Fruit fly (Drosophila melanogaster): ENCODE results near the gene CG43798.

Gene CG43798

DNA sequence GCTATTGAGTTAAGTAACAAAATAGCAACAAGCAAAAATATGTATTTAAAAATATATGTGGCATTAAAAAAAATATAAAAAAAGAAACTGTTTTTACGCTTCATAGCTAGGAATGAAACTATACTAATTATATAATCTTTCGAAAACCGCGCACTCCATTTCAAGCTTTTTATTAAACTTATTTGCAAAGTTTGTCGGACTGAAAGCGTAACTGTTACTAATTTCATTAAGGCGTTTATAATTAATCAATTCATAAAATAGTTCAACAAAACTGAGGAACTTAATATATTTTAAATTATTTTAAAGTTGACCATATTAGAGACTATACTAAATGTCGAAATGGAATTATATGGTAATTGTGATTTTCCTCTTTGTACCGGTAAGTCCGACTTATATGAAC, 4.2 kb upstream of the CG43798 start, which contains the start of gene CG15635:
Gene CG15635, plus strand, starts transcription at position 301 of the 400 bp plus-strand sequence.
- TF ChIP-seq lola (GFP tag; optimal IDR thresholded peaks at IDR 0.05), result no peak
- TF ChIP-seq h (GFP tag; optimal IDR thresholded peaks at IDR 0.05), result no peak
- no peak for TF ChIP-seq Hr83 (GFP tag; optimal IDR thresholded peaks at IDR 0.05; ENCODE audit: poor library complexity, severe bottlenecking)
- TF ChIP-seq CG32264 (GFP tag; optimal IDR thresholded peaks at IDR 0.05), result no peak
- no peak for TF ChIP-seq jim (GFP tag; optimal IDR thresholded peaks at IDR 0.05)
- no peak for TF ChIP-seq CrebA (GFP tag; optimal IDR thresholded peaks at IDR 0.05; ENCODE audit: borderline replicate concordance)
- TF ChIP-seq Myc (optimal IDR thresholded peaks at IDR 0.05), result no peak
- TF ChIP-seq foxo (GFP tag; optimal IDR thresholded peaks at IDR 0.05), result no peak
- TF ChIP-seq sage (GFP tag; optimal IDR thresholded peaks at IDR 0.05), result no peak
- no peak for TF ChIP-seq Abd-B (GFP tag; optimal IDR thresholded peaks at IDR 0.05)
- TF ChIP-seq Dfd (GFP tag; optimal IDR thresholded peaks at IDR 0.05), result no peak
- no peak for TF ChIP-seq dmrt93B (GFP tag; optimal IDR thresholded peaks at IDR 0.05)
- TF ChIP-seq psq (GFP tag; optimal IDR thresholded peaks at IDR 0.05), result no peak
- TF ChIP-seq OdsH (GFP tag; optimal IDR thresholded peaks at IDR 0.05), result no peak

DNA sequence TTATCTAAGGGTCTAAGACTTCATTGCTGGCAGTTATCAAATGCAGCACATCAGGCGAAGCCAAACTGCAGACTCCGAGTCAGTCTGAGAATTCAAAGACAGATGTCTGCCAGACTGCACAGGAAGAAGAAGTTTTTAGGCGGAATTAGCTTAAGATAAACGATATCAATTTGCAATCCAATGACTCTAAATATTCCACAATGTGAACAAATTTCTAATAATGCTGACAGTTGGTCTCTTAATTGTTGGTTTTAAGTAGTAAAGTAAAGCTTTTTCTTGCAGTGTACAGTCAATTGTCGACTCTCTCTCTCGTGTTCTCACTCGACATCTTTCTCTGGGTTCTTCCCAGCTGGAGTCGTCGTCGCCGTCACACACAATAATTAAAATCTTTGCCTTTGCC, 2.0 kb downstream of the CG43798 start:
- TF ChIP-seq N (GFP tag; optimal IDR thresholded peaks at IDR 0.05) (no peak), CrebA (GFP tag; optimal IDR thresholded peaks at IDR 0.05; ENCODE audit: borderline replicate concordance) (no peak), OdsH (GFP tag; optimal IDR thresholded peaks at IDR 0.05) (peak; percentile 3), HLH106 (tag; optimal IDR thresholded peaks at IDR 0.05) (peak; percentile 27), jim (GFP tag; optimal IDR thresholded peaks at IDR 0.05) (no peak), br (GFP tag; optimal IDR thresholded peaks at IDR 0.05) (peak; percentile 19), psq (GFP tag; optimal IDR thresholded peaks at IDR 0.05) (peak; percentile 15), GATAd (GFP tag; optimal IDR thresholded peaks at IDR 0.05) (no peak), ey (GFP tag; optimal IDR thresholded peaks at IDR 0.05) (peak; percentile 47), Hr78 (GFP tag; optimal IDR thresholded peaks at IDR 0.05) (no peak), fru (GFP tag; optimal IDR thresholded peaks at IDR 0.05) (peak; percentile 19), sage (GFP tag; optimal IDR thresholded peaks at IDR 0.05) (no peak), Vsx2 (GFP tag; optimal IDR thresholded peaks at IDR 0.05; ENCODE audit: partially characterized antibody) (no peak), dsf (GFP tag; optimal IDR thresholded peaks at IDR 0.05; ENCODE audit: borderline replicate concordance) (no peak), dmrt93B (GFP tag; optimal IDR thresholded peaks at IDR 0.05) (peak; percentile 16), Jra (GFP tag; optimal IDR thresholded peaks at IDR 0.05) (no peak), lola (GFP tag; optimal IDR thresholded peaks at IDR 0.05) (no peak), rgr (GFP tag; optimal IDR thresholded peaks at IDR 0.05) (peak; percentile 22), brk (GFP tag; optimal IDR thresholded peaks at IDR 0.05) (no peak), sv (GFP tag; optimal IDR thresholded peaks at IDR 0.05) (no peak), Sp1 (GFP tag; optimal IDR thresholded peaks at IDR 0.05) (peak; percentile 15), Dfd (GFP tag; optimal IDR thresholded peaks at IDR 0.05) (no peak), Hr83 (GFP tag; optimal IDR thresholded peaks at IDR 0.05; ENCODE audit: poor library complexity, severe bottlenecking) (no peak), dl (GFP tag; optimal IDR thresholded peaks at IDR 0.05; ENCODE audit: insufficient read depth in 1 of 2, partially characterized antibody in 2 of 2) (no peak), tai (GFP tag; optimal IDR thresholded peaks at IDR 0.05) (no peak), Rel (GFP tag; optimal IDR thresholded peaks at IDR 0.05) (no peak), Rel (tag; optimal IDR thresholded peaks at IDR 0.05) (no peak), Dif (GFP tag; optimal IDR thresholded peaks at IDR 0.05; ENCODE audit: partially characterized antibody) (no peak), foxo (GFP tag; optimal IDR thresholded peaks at IDR 0.05) (peak in 1 of 2 experiments; percentile 40), usp (GFP tag; optimal IDR thresholded peaks at IDR 0.05) (no peak), h (GFP tag; optimal IDR thresholded peaks at IDR 0.05) (peak; percentile 46), CG32264 (GFP tag; optimal IDR thresholded peaks at IDR 0.05) (no peak), Abd-B (GFP tag; optimal IDR thresholded peaks at IDR 0.05) (no peak), woc (GFP tag; optimal IDR thresholded peaks at IDR 0.05) (no peak), pan (optimal IDR thresholded peaks at IDR 0.05) (no peak), Mio (GFP tag; optimal IDR thresholded peaks at IDR 0.05) (no peak), Hnf4 (GFP tag; optimal IDR thresholded peaks at IDR 0.05) (peak; percentile 25), CG9705 (GFP tag; optimal IDR thresholded peaks at IDR 0.05) (no peak), Myc (optimal IDR thresholded peaks at IDR 0.05) (no peak)
